Fruit fly (Drosophila melanogaster) whole organism, embryonic: ENCODE data around the gene Gr61a.
A peak's percentile ranks its signal among the peaks of the same experiment; 100 is the strongest.

ENCODE experiments used
- Atf-2 ChIP-seq: fragments of 200-800 bp; sonication (Bioruptor generic); optimal IDR thresholded peaks from 2 replicates; lab custom pipeline; 2016; ENCODE audit warnings: missing biosample characterization, missing genetic modification characterization
- Blimp-1 ChIP-seq: fragments of 200-800 bp; sonication (Bioruptor generic); optimal IDR thresholded peaks from 3 replicates; lab custom pipeline; 2018; ENCODE audit warnings: missing biosample characterization, missing genetic modification characterization, mild to moderate bottlenecking, moderate library complexity, missing genetic modification reagents
- CG10321 ChIP-seq: fragments of 200-800 bp; sonication (Bioruptor generic); IDR thresholded peaks from 2 replicates; pipeline ENCODE4 v1.3.6; 2022; ENCODE audit warnings: missing biosample characterization, missing genetic modification characterization
- CG11456 ChIP-seq: fragments of 200-800 bp; sonication (Bioruptor generic); IDR thresholded peaks from 3 replicates; pipeline ENCODE4 v1.3.6; 2022; ENCODE audit warnings: missing biosample characterization, missing genetic modification characterization
- CG1233 ChIP-seq: fragments of 200-800 bp; sonication (Bioruptor generic); optimal IDR thresholded peaks from 4 replicates; lab custom pipeline; 2018; ENCODE audit warnings: missing biosample characterization, mild to moderate bottlenecking, missing genetic modification characterization
- CG12391 ChIP-seq: fragments of 200-800 bp; sonication (Bioruptor generic); optimal IDR thresholded peaks from 3 replicates; lab custom pipeline; 2018; ENCODE audit warnings: missing biosample characterization, mild to moderate bottlenecking, missing genetic modification characterization, moderate library complexity
- CG13424 ChIP-seq: fragments of 200-800 bp; sonication (Bioruptor generic); optimal IDR thresholded peaks from 2 replicates; lab custom pipeline; 2019; ENCODE audit warnings: missing biosample characterization, mild to moderate bottlenecking, missing genetic modification characterization, moderate library complexity
- CG14050 ChIP-seq: fragments of 200-800 bp; sonication (Bioruptor generic); IDR thresholded peaks from 3 replicates; pipeline ENCODE4 v1.3.6; 2022; ENCODE audit warnings: missing biosample characterization, missing genetic modification characterization
- CG1529 ChIP-seq: fragments of 200-800 bp; sonication (Bioruptor generic); optimal IDR thresholded peaks from 3 replicates; lab custom pipeline; 2018; ENCODE audit warnings: missing biosample characterization, missing genetic modification characterization
- CG15601 ChIP-seq: fragments of 200-800 bp; sonication (Bioruptor generic); optimal IDR thresholded peaks from 3 replicates; lab custom pipeline; 2019; ENCODE audit warnings: missing biosample characterization, mild to moderate bottlenecking, missing genetic modification characterization, moderate library complexity
- CG17186 ChIP-seq: fragments of 200-800 bp; sonication (Bioruptor generic); optimal IDR thresholded peaks from 3 replicates; lab custom pipeline; 2017; ENCODE audit warnings: missing biosample characterization, missing genetic modification reagents, missing genetic modification characterization
- CG17361 ChIP-seq: fragments of 200-800 bp; sonication (Bioruptor generic); IDR thresholded peaks from 3 replicates; pipeline ENCODE4 v1.3.6; 2022; ENCODE audit warnings: missing biosample characterization, missing genetic modification characterization
- CG1832 ChIP-seq: fragments of 200-800 bp; sonication (Bioruptor generic); optimal IDR thresholded peaks from 2 replicates; lab custom pipeline; 2017; ENCODE audit warnings: missing biosample characterization, mild to moderate bottlenecking, missing genetic modification characterization, inconsistent platforms
- CG2889 ChIP-seq: fragments of 200-800 bp; sonication (Bioruptor generic); IDR thresholded peaks from 3 replicates; pipeline ENCODE4 v1.3.6; 2022; ENCODE audit warnings: missing biosample characterization, missing genetic modification characterization
- CG5180 ChIP-seq: fragments of 200-800 bp; sonication (Bioruptor generic); optimal IDR thresholded peaks from 3 replicates; lab custom pipeline; 2017; ENCODE audit warnings: missing biosample characterization, missing genetic modification characterization, mild to moderate bottlenecking, moderate library complexity, missing genetic modification reagents
- CG6683 ChIP-seq: fragments of 200-800 bp; sonication (Bioruptor generic); optimal IDR thresholded peaks from 2 replicates; lab custom pipeline; 2017; ENCODE audit warnings: missing biosample characterization, mild to moderate bottlenecking, missing genetic modification characterization, missing genetic modification reagents
- CG6689 ChIP-seq: fragments of 200-800 bp; sonication (Bioruptor generic); IDR thresholded peaks from 2 replicates; pipeline ENCODE4 v1.3.6; 2022; ENCODE audit warnings: missing biosample characterization, missing genetic modification characterization
- CG7987 ChIP-seq: fragments of 200-800 bp; sonication (Bioruptor generic); optimal IDR thresholded peaks from 2 replicates; lab custom pipeline; 2018; ENCODE audit warnings: missing biosample characterization, mild to moderate bottlenecking, missing genetic modification characterization, moderate library complexity
- CG8290 ChIP-seq, 3 experiments: fragments of 200-800 bp; sonication (Bioruptor generic); optimal IDR thresholded peaks; 2 replicates each; lab custom pipeline; 2016 to 2019; ENCODE audit warnings: missing biosample characterization in 3 of 3, missing genetic modification characterization in 3 of 3, mild to moderate bottlenecking in 2 of 3, moderate library complexity in 1 of 3
- CG8924 ChIP-seq: fragments of 200-800 bp; optimal IDR thresholded peaks from 3 replicates; lab custom pipeline; 2019; ENCODE audit warnings: missing biosample characterization, mild to moderate bottlenecking, missing genetic modification characterization, moderate library complexity
- D19B ChIP-seq: fragments of 200-800 bp; sonication (Bioruptor generic); optimal IDR thresholded peaks from 2 replicates; lab custom pipeline; 2017; ENCODE audit warnings: missing biosample characterization, mild to moderate bottlenecking, missing genetic modification characterization
- Deaf1 ChIP-seq: fragments of 200-800 bp; optimal IDR thresholded peaks from 3 replicates; lab custom pipeline; 2019; ENCODE audit warnings: missing biosample characterization, mild to moderate bottlenecking, missing genetic modification characterization, moderate library complexity
- Med ChIP-seq: fragments of 200-800 bp; sonication (Bioruptor generic); peaks from one replicate; lab custom pipeline; 2016; ENCODE audit warnings: missing biosample characterization, missing genetic modification characterization, mild to moderate bottlenecking, inconsistent platforms, moderate library complexity
- Nf-YA ChIP-seq: fragments of 200-800 bp; sonication (Bioruptor generic); IDR thresholded peaks from 2 replicates; pipeline ENCODE4 v1.3.6; 2022; ENCODE audit warnings: missing biosample characterization, missing genetic modification characterization
- Pdp1 ChIP-seq, 2 experiments: fragments of 200-800 bp; sonication (Bioruptor generic); optimal IDR thresholded peaks; 3 replicates each; lab custom pipeline; 2016; ENCODE audit warnings: missing biosample characterization in 2 of 2, missing genetic modification characterization in 2 of 2, mild to moderate bottlenecking in 1 of 2, moderate library complexity in 1 of 2
- Ptx1 ChIP-seq: fragments of 200-800 bp; sonication (Bioruptor generic); IDR thresholded peaks from 2 replicates; pipeline ENCODE4 v1.3.6; 2022; ENCODE audit warnings: missing biosample characterization, missing genetic modification characterization
- Six4 ChIP-seq: fragments of 200-800 bp; sonication (Bioruptor generic); optimal IDR thresholded peaks from 2 replicates; lab custom pipeline; 2016; ENCODE audit warnings: missing biosample characterization, missing genetic modification characterization
- Ssrp ChIP-seq: fragments of 200-800 bp; sonication (Bioruptor generic); optimal IDR thresholded peaks from 2 replicates; lab custom pipeline; 2018; ENCODE audit warnings: missing biosample characterization, mild to moderate bottlenecking, missing genetic modification characterization, moderate library complexity
- Stat92E ChIP-seq, 3 experiments: fragments of >200 bp in 2 of 3; fragments of 200-800 bp in 1 of 3; sonication (Bioruptor generic) in 1 of 3; optimal IDR thresholded peaks; 2 replicates each; lab custom pipeline; 2017 to 2019; ENCODE audit warnings: missing biosample characterization in 3 of 3, missing genetic modification characterization in 3 of 3, mild to moderate bottlenecking in 1 of 3, moderate library complexity in 1 of 3
- abd-A ChIP-seq: fragments of 200-800 bp; sonication (Bioruptor generic); optimal IDR thresholded peaks from 3 replicates; lab custom pipeline; 2019; ENCODE audit warnings: missing biosample characterization, mild to moderate bottlenecking, missing genetic modification characterization, moderate library complexity
- az2 ChIP-seq: fragments of 200-800 bp; sonication (Bioruptor generic); optimal IDR thresholded peaks from 3 replicates; lab custom pipeline; 2016; ENCODE audit warnings: missing biosample characterization, missing genetic modification characterization
- gce ChIP-seq: fragments of 200-800 bp; sonication (Bioruptor generic); IDR thresholded peaks from 3 replicates; pipeline ENCODE4 v1.3.6; 2022; ENCODE audit warnings: missing biosample characterization, missing genetic modification characterization
- grau ChIP-seq: fragments of 200-800 bp; optimal IDR thresholded peaks from 3 replicates; lab custom pipeline; 2019; ENCODE audit warnings: missing biosample characterization, mild to moderate bottlenecking, missing genetic modification characterization, moderate library complexity
- ham ChIP-seq: fragments of 200-800 bp; sonication (Bioruptor generic); IDR thresholded peaks from 2 replicates; pipeline ENCODE4 v1.3.6; 2022; ENCODE audit warnings: missing biosample characterization, missing genetic modification characterization
- hkb ChIP-seq, 2 experiments: fragments of 200-800 bp in 1 of 2; fragments of >200 bp in 1 of 2; sonication (Bioruptor generic) in 1 of 2; IDR thresholded peaks in 1 of 2; optimal IDR thresholded peaks in 1 of 2; 2 replicates each; pipeline versions ENCODE4 v1.3.6 to Lab custom; 2017 to 2022; ENCODE audit warnings: missing biosample characterization in 1 of 2, missing genetic modification characterization in 1 of 2
- lmd ChIP-seq: fragments of 200-800 bp; sonication (Bioruptor generic); IDR thresholded peaks from 2 replicates; pipeline ENCODE4 v1.3.6; 2022; ENCODE audit warnings: missing biosample characterization, missing genetic modification characterization
- nau ChIP-seq: fragments of 200-800 bp; sonication (Bioruptor generic); optimal IDR thresholded peaks from 3 replicates; lab custom pipeline; 2017; ENCODE audit warnings: missing biosample characterization, mild to moderate bottlenecking, missing genetic modification characterization, missing genetic modification reagents
- otp ChIP-seq: fragments of 200-800 bp; sonication (Bioruptor generic); IDR thresholded peaks from 3 replicates; pipeline ENCODE4, ENCODE4 v1.3.6; 2022; ENCODE audit warnings: missing biosample characterization, missing genetic modification characterization
- phol ChIP-seq: fragments of 200-800 bp; sonication (Bioruptor generic); optimal IDR thresholded peaks from 3 replicates; lab custom pipeline; 2018; ENCODE audit warnings: missing biosample characterization, mild to moderate bottlenecking, missing genetic modification characterization, moderate library complexity
- prd ChIP-seq, 3 experiments: fragments of >200 bp in 2 of 3; fragments of 200-800 bp in 1 of 3; sonication (Bioruptor generic) in 1 of 3; optimal IDR thresholded peaks in 2 of 3; IDR thresholded peaks in 1 of 3; 2 replicates in 2 of 3; 3 replicates in 1 of 3; pipeline versions ENCODE4 v1.3.6 to Lab custom; 2017 to 2022; ENCODE audit warnings: missing biosample characterization in 1 of 3, missing genetic modification characterization in 1 of 3
- row ChIP-seq: fragments of 200-800 bp; sonication (Bioruptor generic); IDR thresholded peaks from 3 replicates; pipeline ENCODE4 v1.3.6; 2022; ENCODE audit warnings: missing biosample characterization, missing genetic modification characterization
- sens ChIP-seq: fragments of 200-800 bp; sonication (Bioruptor generic); peaks from one replicate; lab custom pipeline; 2016; ENCODE audit warnings: missing biosample characterization, missing genetic modification characterization
- sisA ChIP-seq: fragments of 200-800 bp; sonication (Bioruptor generic); IDR thresholded peaks from 2 replicates; pipeline ENCODE4 v1.3.6; 2022; ENCODE audit warnings: missing biosample characterization, missing genetic modification characterization
- trem ChIP-seq: fragments of 200-800 bp; optimal IDR thresholded peaks from 3 replicates; lab custom pipeline; 2019; ENCODE audit warnings: missing biosample characterization, mild to moderate bottlenecking, missing genetic modification characterization, moderate library complexity
- usp ChIP-seq: fragments of >200 bp; optimal IDR thresholded peaks from 2 replicates; lab custom pipeline; 2017; ENCODE audit warnings: missing biosample characterization, missing genetic modification characterization
- vvl ChIP-seq: fragments of 200-800 bp; sonication (Bioruptor generic); IDR thresholded peaks from 2 replicates; pipeline ENCODE4 v1.3.6; 2022; ENCODE audit warnings: missing biosample characterization, missing genetic modification characterization

Gr61a gene

DNA sequence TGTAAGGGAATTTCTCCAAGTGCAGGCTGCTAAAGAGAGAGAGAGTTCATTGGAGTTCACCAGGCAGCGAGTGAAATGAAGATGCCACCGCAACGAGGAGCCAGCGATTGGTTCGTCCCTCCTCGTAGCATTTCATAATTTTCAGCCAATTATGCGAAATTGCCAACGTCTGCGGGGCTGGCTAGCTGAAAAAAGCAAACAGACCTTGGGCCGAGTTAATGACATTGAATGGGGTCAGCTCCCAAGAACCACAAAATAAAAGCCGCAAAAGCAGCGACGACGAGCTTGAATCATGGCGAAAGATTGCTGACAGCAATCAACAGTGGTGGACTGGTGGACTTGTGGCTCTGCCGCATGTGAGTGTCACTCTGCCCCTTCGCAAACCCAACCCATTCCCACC is 17.7 kb upstream of the Gr61a start:
- TF ChIP-seq Nf-YA (GFP tag; lab: Robert Waterston, UW), result 0 out of 2 replicates have a peak, but pooled peaks have one; percentile 27
- TF ChIP-seq CG1529 (GFP tag; lab: Kevin White, UChicago), result no peak

DNA sequence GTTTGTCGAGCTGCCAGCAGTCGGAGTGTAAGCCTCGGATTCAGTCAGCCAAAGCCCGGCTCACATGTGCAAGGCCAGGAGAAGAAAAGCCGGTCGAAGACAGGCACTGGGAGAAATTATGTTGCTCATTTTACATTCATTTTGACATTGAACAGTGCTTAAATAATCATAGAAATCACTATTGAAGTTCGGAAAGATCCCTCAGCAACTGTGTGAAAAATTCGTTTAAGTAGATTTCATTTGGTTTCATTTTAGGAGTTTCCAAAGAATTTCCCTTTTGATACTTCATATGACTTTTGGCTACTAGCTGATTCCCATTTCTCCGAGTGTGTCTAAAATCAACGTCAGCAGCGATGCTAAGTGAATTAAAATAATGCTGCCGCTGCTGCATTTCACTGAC is 16.8 kb upstream of the Gr61a start:
- TF ChIP-seq CG1233 (GFP tag; lab: Kevin White, UChicago) (peak; percentile 48), CG7987 (no peak), CG17361 (GFP tag; lab: Robert Waterston, UW) (peak; percentile 56; the same call in 2 of the 3 replicates), CG6683 (GFP tag; lab: Kevin White, UChicago) (no peak), D19B (GFP tag; lab: Kevin White, UChicago) (no peak), CG14050 (0 out of 3 replicates have a peak, but pooled peaks have one; percentile 11), otp (0 out of 3 replicates have a peak, but pooled peaks have one; percentile 9), lmd (peak; percentile 45; the same call in 1 of the 2 replicates), CG8290 (GFP tag; optimal IDR thresholded peaks at IDR 0.05; lab: Kevin White, UChicago) (no peak), CG8290 (tag; optimal IDR thresholded peaks at IDR 0.05; lab: Kevin White, UChicago) (no peak), phol (tag; lab: Kevin White, UChicago) (peak; percentile 55), Blimp-1 (GFP tag; lab: Kevin White, UChicago) (peak; percentile 50), vvl (GFP tag; lab: Robert Waterston, UW) (peak; percentile 36; the same call in 1 of the 2 replicates), sens (GFP tag; lab: Kevin White, UChicago) (peak; percentile 82), ham (GFP tag; lab: Robert Waterston, UW) (no peak), CG12391 (peak; percentile 43), gce (0 out of 3 replicates have a peak, but pooled peaks have one; percentile 19), Pdp1 (GFP tag; optimal IDR thresholded peaks at IDR 0.05; lab: Kevin White, UChicago) (peak in 1 of 2 experiments; percentile 7), CG2889 (GFP tag; lab: Robert Waterston, UW) (no peak), CG13424 (tag; lab: Kevin White, UChicago) (peak; percentile 25), CG10321 (no peak), Six4 (GFP tag; lab: Kevin White, UChicago) (peak; percentile 19), Ssrp (tag; lab: Kevin White, UChicago) (peak; percentile 12), nau (GFP tag; lab: Kevin White, UChicago) (peak; percentile 8), hkb (optimal IDR thresholded peaks at IDR 0.05; lab: Kevin White, UChicago) (no peak), hkb (GFP tag; IDR thresholded peaks at IDR 0.05; lab: Robert Waterston, UW) (0 out of 2 replicates have a peak, but pooled peaks have one; percentile 16), Ptx1 (GFP tag; lab: Robert Waterston, UW) (peak; percentile 43; the same call in 1 of the 2 replicates), Atf-2 (GFP tag; lab: Kevin White, UChicago) (no peak), CG5180 (GFP tag; lab: Kevin White, UChicago) (peak; percentile 14), CG11456 (no peak), CG1832 (GFP tag; lab: Kevin White, UChicago) (no peak), Deaf1 (tag; lab: Kevin White, UChicago) (no peak), grau (tag; lab: Kevin White, UChicago) (peak; percentile 19), Med (GFP tag; lab: Kevin White, UChicago) (peak; percentile 88), prd (optimal IDR thresholded peaks at IDR 0.05; lab: Kevin White, UChicago) (no peak), prd (GFP tag; IDR thresholded peaks at IDR 0.05; lab: Robert Waterston, UW) (peak; percentile 39; the same call in 1 of the 3 replicates), row (0 out of 3 replicates have a peak, but pooled peaks have one; percentile 26), usp (GFP tag; lab: Kevin White, UChicago) (no peak), Stat92E (GFP tag; optimal IDR thresholded peaks at IDR 0.05; lab: Kevin White, UChicago) (no peak), sisA (GFP tag; lab: Robert Waterston, UW) (peak; percentile 37), az2 (GFP tag; lab: Kevin White, UChicago) (peak; percentile 37), trem (peak; percentile 2), abd-A (tag; lab: Kevin White, UChicago) (no peak), CG17186 (peak; percentile 5), CG15601 (peak; percentile 3), CG6689 (GFP tag; lab: Robert Waterston, UW) (0 out of 2 replicates have a peak, but pooled peaks have one; percentile 25), CG8924 (peak; percentile 3)
